Fruit fly (Drosophila melanogaster): Measurements from ENCODE around the gene CG3345.

Gene CG3345

DNA sequence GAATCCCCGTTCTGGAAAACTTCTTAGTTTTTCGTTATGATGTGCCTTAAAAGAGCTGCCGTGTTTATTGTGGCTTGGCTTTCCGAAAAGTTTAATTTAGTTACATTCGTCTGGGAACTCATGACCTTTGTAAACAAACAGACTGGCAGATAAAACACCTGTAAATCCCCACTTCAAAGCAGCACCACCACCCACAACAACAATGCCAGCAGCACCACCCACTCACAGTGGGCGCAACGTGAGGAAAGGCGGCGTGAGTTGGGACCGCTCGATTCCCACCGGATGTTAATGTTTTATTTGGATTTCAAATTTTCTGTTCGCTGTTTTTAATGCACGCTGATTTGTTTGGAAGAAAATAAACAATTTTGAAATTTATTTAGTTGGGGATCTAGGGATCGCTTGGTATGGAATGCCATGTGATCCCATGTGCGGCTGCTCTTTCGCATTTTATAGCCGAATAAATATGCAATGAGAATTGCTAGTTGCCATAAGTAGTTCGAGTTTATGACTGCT, 39.4 kb downstream of the CG3345 start:
- TF ChIP-seq dmrt93B (GFP tag; optimal IDR thresholded peaks at IDR 0.05) (no peak), Hnf4 (GFP tag; optimal IDR thresholded peaks at IDR 0.05) (no peak), tai (GFP tag; optimal IDR thresholded peaks at IDR 0.05) (no peak), fru (GFP tag; optimal IDR thresholded peaks at IDR 0.05) (no peak), CG32264 (GFP tag; optimal IDR thresholded peaks at IDR 0.05) (no peak), brk (GFP tag; optimal IDR thresholded peaks at IDR 0.05) (no peak), Myc (optimal IDR thresholded peaks at IDR 0.05) (no peak), OdsH (GFP tag; optimal IDR thresholded peaks at IDR 0.05) (no peak), foxo (GFP tag; optimal IDR thresholded peaks at IDR 0.05) (no peak), Hr78 (GFP tag; optimal IDR thresholded peaks at IDR 0.05) (no peak), dl (GFP tag; optimal IDR thresholded peaks at IDR 0.05; ENCODE audit: insufficient read depth in 1 of 2, partially characterized antibody in 2 of 2) (no peak), Jra (GFP tag; optimal IDR thresholded peaks at IDR 0.05) (no peak)

DNA sequence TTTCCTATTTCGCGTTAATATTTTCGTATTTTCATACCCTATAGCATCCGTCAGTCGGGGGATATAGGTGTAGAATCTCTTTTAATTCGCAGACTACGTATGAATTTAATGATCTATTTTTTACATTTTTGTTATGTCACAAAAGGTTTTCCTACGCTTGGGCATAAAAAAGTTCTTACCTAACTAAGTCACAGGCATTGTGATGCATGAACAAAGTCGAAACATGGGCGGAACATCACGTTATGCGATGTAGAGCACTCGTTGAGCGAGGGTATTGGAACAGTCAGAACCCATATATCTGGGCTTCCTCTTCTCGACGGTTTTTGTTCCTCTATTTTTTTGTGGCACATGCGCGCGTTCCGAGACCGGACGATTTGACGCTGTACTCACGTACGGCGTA, 40.3 kb downstream of the CG3345 start:
- TF ChIP-seq pan (optimal IDR thresholded peaks at IDR 0.05), result peak; percentile 39
- no peak for TF ChIP-seq dmrt93B (GFP tag; optimal IDR thresholded peaks at IDR 0.05)
- TF ChIP-seq woc (GFP tag; optimal IDR thresholded peaks at IDR 0.05), result peak; percentile 15

DNA sequence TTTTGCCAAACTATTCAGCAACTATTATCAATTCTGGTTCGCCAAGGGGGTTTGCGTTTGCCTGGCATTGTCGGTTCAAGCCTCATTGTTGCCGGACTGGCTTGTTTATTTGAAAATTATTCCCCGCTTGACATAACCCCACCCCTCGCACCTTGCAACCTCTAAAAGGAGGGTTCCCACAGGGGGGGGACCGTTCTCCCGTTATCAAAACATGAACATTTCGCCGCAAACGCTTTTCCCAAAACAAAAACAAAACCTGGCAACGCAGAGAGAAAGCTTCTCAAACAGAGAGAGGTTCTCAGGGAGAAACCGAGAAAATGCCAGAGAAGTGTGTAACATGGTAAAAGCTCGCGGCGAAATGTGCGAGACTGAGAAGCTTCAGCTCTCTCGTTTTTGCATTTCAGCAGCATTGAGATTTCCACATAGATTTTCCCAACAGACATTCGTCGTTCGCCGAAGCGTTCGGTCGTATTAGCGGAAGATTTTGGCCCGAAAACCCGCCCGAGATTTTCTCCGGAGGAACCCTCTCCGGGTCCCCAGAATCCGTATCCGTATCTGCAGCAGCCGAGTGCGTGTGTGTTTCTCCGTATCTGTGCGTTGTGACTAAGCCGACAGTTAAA, 41.0 kb downstream of the CG3345 start:
- TF ChIP-seq Vsx2 (GFP tag; optimal IDR thresholded peaks at IDR 0.05; ENCODE audit: partially characterized antibody) (peak; percentile 14), sv (GFP tag; optimal IDR thresholded peaks at IDR 0.05) (no peak), foxo (GFP tag; optimal IDR thresholded peaks at IDR 0.05) (no peak)

DNA sequence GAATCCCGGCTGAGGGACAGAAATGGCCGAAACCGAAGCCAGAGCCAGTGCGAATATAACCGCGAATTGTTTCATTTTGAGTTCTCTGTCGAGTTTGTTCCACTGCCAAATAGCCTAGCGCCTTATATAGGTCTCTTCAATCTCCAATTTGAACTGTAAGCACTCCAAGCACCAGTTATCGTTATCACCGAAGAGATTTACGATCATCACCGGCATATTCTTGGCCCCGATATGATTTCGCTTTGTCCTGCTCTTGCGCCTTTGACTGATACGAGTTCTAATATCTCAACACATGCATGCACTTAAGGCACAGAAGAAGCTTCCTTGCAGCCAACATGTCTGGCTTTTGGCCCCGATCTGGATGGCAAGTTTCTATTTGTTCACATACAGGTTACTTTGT, 50.3 kb downstream of the CG3345 start, which contains the start of gene CG11912:
TSS of gene CG11912 (minus strand) at position 101 of the 400 bp plus-strand sequence.
- TF ChIP-seq Rel (GFP tag; optimal IDR thresholded peaks at IDR 0.05) (no peak), Rel (tag; optimal IDR thresholded peaks at IDR 0.05) (peak; percentile 85), Jra (GFP tag; optimal IDR thresholded peaks at IDR 0.05) (no peak), psq (GFP tag; optimal IDR thresholded peaks at IDR 0.05) (no peak)

DNA sequence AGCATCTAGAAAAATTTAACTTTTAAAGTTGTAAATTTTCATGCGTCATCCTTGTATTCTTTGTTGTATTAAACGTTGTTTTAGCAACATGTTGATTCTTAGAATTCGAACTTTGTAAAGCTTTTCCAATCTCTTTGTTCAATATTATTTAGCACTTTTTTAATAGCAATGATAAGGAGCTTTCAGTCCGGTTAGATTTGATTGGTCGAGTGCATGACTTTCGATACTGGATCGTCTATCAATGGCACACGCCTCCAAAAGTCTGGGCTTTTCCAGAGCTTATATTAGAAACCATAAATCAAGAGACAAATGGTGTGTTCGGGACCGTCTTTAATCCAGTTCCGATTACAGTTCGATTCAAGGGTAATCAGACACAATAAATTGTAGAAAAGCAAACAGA, 50.9 kb downstream of the CG3345 start:
- TF ChIP-seq h (GFP tag; optimal IDR thresholded peaks at IDR 0.05) (no peak), Jra (GFP tag; optimal IDR thresholded peaks at IDR 0.05) (no peak)

DNA sequence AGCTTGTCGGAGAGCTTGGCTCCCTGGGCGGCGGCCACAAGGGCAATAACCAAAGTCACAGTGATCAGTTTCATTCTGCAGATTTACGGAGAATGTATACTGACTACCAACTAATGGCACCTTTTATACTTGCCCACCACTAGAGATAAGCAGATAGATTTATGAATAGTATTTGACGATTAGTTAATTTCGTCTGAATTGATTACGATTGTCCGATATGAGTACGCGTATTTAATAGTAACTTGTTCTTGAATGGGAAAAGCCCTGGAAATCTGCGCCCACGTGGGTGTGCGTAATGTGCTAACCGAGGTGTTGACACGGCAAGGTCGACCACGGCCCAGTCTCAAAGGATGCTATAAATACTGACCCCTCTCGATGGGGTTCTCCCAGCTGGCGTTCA, 52.3 kb downstream of the CG3345 start, which contains the start of gene CG11911:
TSS of gene CG11911 (minus strand) at position 101 of the 400 bp plus-strand sequence.
- TF ChIP-seq brk (GFP tag; optimal IDR thresholded peaks at IDR 0.05), result no peak
- TF ChIP-seq sv (GFP tag; optimal IDR thresholded peaks at IDR 0.05), result no peak
- TF ChIP-seq N (GFP tag; optimal IDR thresholded peaks at IDR 0.05), result no peak
- TF ChIP-seq rgr (GFP tag; optimal IDR thresholded peaks at IDR 0.05), result no peak
- no peak for TF ChIP-seq Myc (optimal IDR thresholded peaks at IDR 0.05)
- TF ChIP-seq jim (GFP tag; optimal IDR thresholded peaks at IDR 0.05), result no peak
- no peak for TF ChIP-seq Rel (GFP tag; optimal IDR thresholded peaks at IDR 0.05)
- no peak for TF ChIP-seq Rel (tag; optimal IDR thresholded peaks at IDR 0.05)
- no peak for TF ChIP-seq dl (GFP tag; optimal IDR thresholded peaks at IDR 0.05; ENCODE audit: insufficient read depth in 1 of 2, partially characterized antibody in 2 of 2)
- no peak for TF ChIP-seq ey (GFP tag; optimal IDR thresholded peaks at IDR 0.05)
- TF ChIP-seq Sp1 (GFP tag; optimal IDR thresholded peaks at IDR 0.05), result no peak
- TF ChIP-seq CrebA (GFP tag; optimal IDR thresholded peaks at IDR 0.05; ENCODE audit: borderline replicate concordance), result no peak
- no peak for TF ChIP-seq br (GFP tag; optimal IDR thresholded peaks at IDR 0.05)
- no peak for TF ChIP-seq GATAd (GFP tag; optimal IDR thresholded peaks at IDR 0.05)

Data from whole organism, wandering third instar larva.